Comparison of ENCODE assay signal across 1 fruit fly cellular context in the genomic region with DNA sequence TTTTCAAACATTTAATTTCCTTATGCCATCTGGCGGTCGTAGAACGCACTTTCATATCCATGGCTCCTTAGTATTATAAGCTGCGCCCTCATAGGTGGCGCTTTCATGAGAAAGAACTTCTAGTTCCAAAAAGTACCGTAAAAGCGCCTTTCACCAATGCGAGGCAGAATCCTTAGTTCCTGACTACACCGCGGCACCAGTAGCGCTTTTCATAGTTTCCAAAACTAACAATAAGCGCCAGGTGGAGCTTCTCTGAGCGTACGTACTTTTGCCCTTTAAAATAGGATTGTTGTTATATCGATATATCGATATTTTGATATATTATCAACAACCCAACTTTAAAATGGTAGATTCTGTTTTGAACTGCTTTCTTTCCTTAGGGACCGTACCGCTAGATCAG.
TF ChIP-seq lines count a peak whose summit lies in the region.

No protein-coding gene starts in this region.

TF ChIP-seq in whole organism, embryonic, 481 proteins besides CTCF, POLR2A, EP300 and RAD21 (continued from another document and continues in another):
- TF ChIP-seq Atf6 (GFP tag; IDR thresholded peaks at IDR 0.05; lab: Robert Waterston, UW): peak; percentile 34; the same call in 1 of the 2 replicates
- peak; percentile 98 for TF ChIP-seq stwl (tag; optimal IDR thresholded peaks at IDR 0.05; lab: Kevin White, UChicago)
- TF ChIP-seq CG14667 (GFP tag; IDR thresholded peaks at IDR 0.05; lab: Robert Waterston, UW): peak; percentile 77
- no peak for TF ChIP-seq CG8478 (optimal IDR thresholded peaks at IDR 0.05; lab: Kevin White, UChicago)
- TF ChIP-seq CG17912 (GFP tag; optimal IDR thresholded peaks at IDR 0.05; lab: Kevin White, UChicago): peak; percentile 80
- peak; percentile 70 for TF ChIP-seq grau (tag; optimal IDR thresholded peaks at IDR 0.05; lab: Kevin White, UChicago)
- TF ChIP-seq tup (GFP tag; optimal IDR thresholded peaks at IDR 0.05; lab: Kevin White, UChicago): peak; percentile 31
- peak; percentile 96 for TF ChIP-seq CG11456 (GFP tag; IDR thresholded peaks at IDR 0.05; lab: Robert Waterston, UW)
- TF ChIP-seq HLH3B (GFP tag; IDR thresholded peaks at IDR 0.05; lab: Robert Waterston, UW): peak; percentile 68
- TF ChIP-seq CG14710 (tag; optimal IDR thresholded peaks at IDR 0.05; lab: Kevin White, UChicago): peak; percentile 67
- peak; percentile 53 for TF ChIP-seq fd3F (GFP tag; optimal IDR thresholded peaks at IDR 0.05; lab: Kevin White, UChicago)
- TF ChIP-seq CG10565 (GFP tag; optimal IDR thresholded peaks at IDR 0.05; lab: Kevin White, UChicago): no peak
- TF ChIP-seq ci (GFP tag; IDR thresholded peaks at IDR 0.05; lab: Robert Waterston, UW): peak; percentile 91
- TF ChIP-seq esg (GFP tag; conservative IDR thresholded peaks at IDR 0.05; lab: Robert Waterston, UW): peak; percentile 42
- TF ChIP-seq CG9932 (GFP tag; IDR thresholded peaks at IDR 0.05; lab: Robert Waterston, UW): peak; percentile 85
- peak; percentile 52; the same call in 1 of the 2 replicates for TF ChIP-seq peb (GFP tag; IDR thresholded peaks at IDR 0.05; lab: Robert Waterston, UW)
- no peak for TF ChIP-seq aop (GFP tag; IDR thresholded peaks at IDR 0.05; lab: Robert Waterston, UW)
- peak; percentile 76 for TF ChIP-seq CG13424 (tag; optimal IDR thresholded peaks at IDR 0.05; lab: Kevin White, UChicago)
- peak; percentile 74 for TF ChIP-seq Mes4 (GFP tag; optimal IDR thresholded peaks at IDR 0.05; lab: Kevin White, UChicago)
- peak; percentile 58 for TF ChIP-seq CG30431 (GFP tag; optimal IDR thresholded peaks at IDR 0.05; lab: Kevin White, UChicago)
- TF ChIP-seq sens-2 (GFP tag; IDR thresholded peaks at IDR 0.05; lab: Robert Waterston, UW): peak; percentile 67; the same call in 1 of the 2 replicates
- peak; percentile 47 for TF ChIP-seq crc (GFP tag; optimal IDR thresholded peaks at IDR 0.05; lab: Kevin White, UChicago)
- TF ChIP-seq rib (GFP tag; IDR thresholded peaks at IDR 0.05; lab: Robert Waterston, UW): no peak
- TF ChIP-seq scrt (GFP tag; optimal IDR thresholded peaks at IDR 0.05; lab: Kevin White, UChicago): peak; percentile 24
- TF ChIP-seq Deaf1 (tag; optimal IDR thresholded peaks at IDR 0.05; lab: Kevin White, UChicago): peak; percentile 39
- TF ChIP-seq CG12104 (GFP tag; optimal IDR thresholded peaks at IDR 0.05; lab: Kevin White, UChicago): peak; percentile 56
- TF ChIP-seq nerfin-2 (GFP tag; IDR thresholded peaks at IDR 0.05; lab: Robert Waterston, UW; ENCODE audit: partially characterized antibody): peak; percentile 46; the same call in 1 of the 2 replicates
- TF ChIP-seq Awh (GFP tag; IDR thresholded peaks at IDR 0.05; lab: Robert Waterston, UW): peak; percentile 47; the same call in 1 of the 2 replicates
- peak; percentile 72 for TF ChIP-seq CG2120 (GFP tag; optimal IDR thresholded peaks at IDR 0.05; lab: Kevin White, UChicago)
- TF ChIP-seq CG13624 (GFP tag; optimal IDR thresholded peaks at IDR 0.05; lab: Kevin White, UChicago): peak; percentile 82
- peak; percentile 88 for TF ChIP-seq CG34224 (GFP tag; IDR thresholded peaks at IDR 0.05; lab: Robert Waterston, UW; ENCODE audit: partially characterized antibody)
- peak; percentile 53; the same call in 2 of the 3 replicates for TF ChIP-seq CG14050 (GFP tag; IDR thresholded peaks at IDR 0.05; lab: Robert Waterston, UW)
- TF ChIP-seq nom (GFP tag; optimal IDR thresholded peaks at IDR 0.05; lab: Kevin White, UChicago): no peak
- peak; percentile 88 for TF ChIP-seq Hsf (GFP tag; optimal IDR thresholded peaks at IDR 0.05; lab: Kevin White, UChicago)
- peak; percentile 49 for TF ChIP-seq Fer2 (tag; optimal IDR thresholded peaks at IDR 0.05; lab: Kevin White, UChicago)
- TF ChIP-seq CG17802 (tag; optimal IDR thresholded peaks at IDR 0.05; lab: Kevin White, UChicago): peak; percentile 59
- TF ChIP-seq Aef1 (GFP tag; IDR thresholded peaks at IDR 0.05; lab: Robert Waterston, UW): peak; percentile 71
- peak; percentile 72 for TF ChIP-seq HLH54F (GFP tag; optimal IDR thresholded peaks at IDR 0.05; lab: Kevin White, UChicago)
- TF ChIP-seq CG15073 (GFP tag; optimal IDR thresholded peaks at IDR 0.05; lab: Kevin White, UChicago): peak; percentile 16
- no peak for TF ChIP-seq Sin3A (optimal IDR thresholded peaks at IDR 0.05; lab: Kevin White, UChicago)
- TF ChIP-seq slbo (GFP tag; IDR thresholded peaks at IDR 0.05; lab: Robert Waterston, UW): peak; percentile 88
- TF ChIP-seq CG10366 (GFP tag; IDR thresholded peaks at IDR 0.05; lab: Robert Waterston, UW): peak; percentile 68
- no peak for TF ChIP-seq zf30C (GFP tag; optimal IDR thresholded peaks at IDR 0.05; lab: Kevin White, UChicago)
- peak; percentile 14 for TF ChIP-seq gsb-n (tag; optimal IDR thresholded peaks at IDR 0.05; lab: Kevin White, UChicago)
- TF ChIP-seq maf-S (GFP tag; optimal IDR thresholded peaks at IDR 0.05; lab: Kevin White, UChicago): peak; percentile 78
- TF ChIP-seq eve (GFP tag; optimal IDR thresholded peaks at IDR 0.05; lab: Kevin White, UChicago): no peak
- 0 out of 2 replicates have a peak, but pooled peaks have one; percentile 74 for TF ChIP-seq CG14014 (GFP tag; IDR thresholded peaks at IDR 0.05; lab: Robert Waterston, UW)
- no peak for TF ChIP-seq CG2678 (tag; optimal IDR thresholded peaks at IDR 0.05; lab: Kevin White, UChicago)
- peak; percentile 29 for TF ChIP-seq odd (GFP tag; optimal IDR thresholded peaks at IDR 0.05; lab: Kevin White, UChicago)
- TF ChIP-seq CG11723 (GFP tag; optimal IDR thresholded peaks at IDR 0.05; lab: Kevin White, UChicago): peak; percentile 46
- TF ChIP-seq H15 (GFP tag; IDR thresholded peaks at IDR 0.05; lab: Robert Waterston, UW): peak; percentile 65; the same call in 2 of the 3 replicates
- TF ChIP-seq Hmx (GFP tag; optimal IDR thresholded peaks at IDR 0.05; lab: Kevin White, UChicago): no peak
- peak; percentile 77 for TF ChIP-seq CG4282 (GFP tag; optimal IDR thresholded peaks at IDR 0.05; lab: Kevin White, UChicago)
- TF ChIP-seq disco-r (GFP tag; optimal IDR thresholded peaks at IDR 0.05; lab: Kevin White, UChicago): peak; percentile 50
- TF ChIP-seq Kr (GFP tag; optimal IDR thresholded peaks at IDR 0.05; lab: Kevin White, UChicago): no peak
- peak; percentile 58 for TF ChIP-seq CG10147 (GFP tag; optimal IDR thresholded peaks at IDR 0.05; lab: Kevin White, UChicago)
- peak; percentile 57; the same call in 1 of the 2 replicates for TF ChIP-seq CG16779 (GFP tag; IDR thresholded peaks at IDR 0.05; lab: Robert Waterston, UW)
- TF ChIP-seq dmrt99B (tag; optimal IDR thresholded peaks at IDR 0.05; lab: Kevin White, UChicago): peak; percentile 61
- peak; percentile 30; the same call in 1 of the 3 replicates for TF ChIP-seq hb (GFP tag; IDR thresholded peaks at IDR 0.05; lab: Robert Waterston, UW; ENCODE audit: partially characterized antibody)
- TF ChIP-seq zen2 (GFP tag; IDR thresholded peaks at IDR 0.05; lab: Robert Waterston, UW; ENCODE audit: partially characterized antibody): peak; percentile 70; the same call in 2 of the 3 replicates
- peak; percentile 7 for TF ChIP-seq cwo (GFP tag; optimal IDR thresholded peaks at IDR 0.05; lab: Kevin White, UChicago)
- no peak for TF ChIP-seq CG6254 (GFP tag; optimal IDR thresholded peaks at IDR 0.05; lab: Kevin White, UChicago)
- TF ChIP-seq zfh2 (GFP tag; optimal IDR thresholded peaks at IDR 0.05; lab: Kevin White, UChicago): no peak
- TF ChIP-seq tgo (GFP tag; IDR thresholded peaks at IDR 0.05; lab: Robert Waterston, UW): peak; percentile 71
- TF ChIP-seq CG9817 (tag; optimal IDR thresholded peaks at IDR 0.05; lab: Kevin White, UChicago): peak; percentile 78
- TF ChIP-seq seq (GFP tag; IDR thresholded peaks at IDR 0.05; lab: Robert Waterston, UW): no peak
- peak; percentile 53 for TF ChIP-seq gcm (GFP tag; optimal IDR thresholded peaks at IDR 0.05; lab: Kevin White, UChicago)
- peak; percentile 83 for TF ChIP-seq CG10959 (GFP tag; IDR thresholded peaks at IDR 0.05; lab: Robert Waterston, UW)
- TF ChIP-seq CG31441 (GFP tag; IDR thresholded peaks at IDR 0.05; lab: Robert Waterston, UW): peak; percentile 36; the same call in 1 of the 2 replicates
- TF ChIP-seq bsh (GFP tag; optimal IDR thresholded peaks at IDR 0.05; lab: Kevin White, UChicago): peak in 1 of 2 experiments; percentile 71
- TF ChIP-seq CG17829 (tag; optimal IDR thresholded peaks at IDR 0.05; lab: Kevin White, UChicago): peak; percentile 88
- peak; percentile 55 for TF ChIP-seq NC2α (GFP tag; optimal IDR thresholded peaks at IDR 0.05; lab: Kevin White, UChicago)
- TF ChIP-seq CG4707 (GFP tag; optimal IDR thresholded peaks at IDR 0.05; lab: Kevin White, UChicago): peak; percentile 47
- peak; percentile 59 for TF ChIP-seq da (GFP tag; optimal IDR thresholded peaks at IDR 0.05; lab: Kevin White, UChicago)
- TF ChIP-seq en (GFP tag; optimal IDR thresholded peaks at IDR 0.05; lab: Kevin White, UChicago): peak; percentile 60
- TF ChIP-seq CG14965 (GFP tag; optimal IDR thresholded peaks at IDR 0.05; lab: Kevin White, UChicago; ENCODE audit: borderline replicate concordance): peak; percentile 96
- peak; percentile 55 for TF ChIP-seq gcm2 (GFP tag; optimal IDR thresholded peaks at IDR 0.05; lab: Kevin White, UChicago)
- TF ChIP-seq CrebB (tag; optimal IDR thresholded peaks at IDR 0.05; lab: Kevin White, UChicago): peak; percentile 6
- peak; percentile 65; the same call in 1 of the 2 replicates for TF ChIP-seq Xrp1 (GFP tag; IDR thresholded peaks at IDR 0.05; lab: Robert Waterston, UW)
- peak; percentile 51; the same call in 1 of the 2 replicates for TF ChIP-seq CG4404 (GFP tag; IDR thresholded peaks at IDR 0.05; lab: Robert Waterston, UW)
- peak; percentile 75 for TF ChIP-seq CG10543 (GFP tag; optimal IDR thresholded peaks at IDR 0.05; lab: Kevin White, UChicago)
- no peak for TF ChIP-seq Hr39 (optimal IDR thresholded peaks at IDR 0.05; lab: Kevin White, UChicago)
- peak; percentile 75; the same call in 2 of the 3 replicates for TF ChIP-seq Dbx (GFP tag; IDR thresholded peaks at IDR 0.05; lab: Robert Waterston, UW)
- TF ChIP-seq hth (optimal IDR thresholded peaks at IDR 0.05; lab: Kevin White, UChicago): no peak
- TF ChIP-seq Bteb2 (GFP tag; optimal IDR thresholded peaks at IDR 0.05; lab: Kevin White, UChicago): peak; percentile 37
- peak; percentile 69 for TF ChIP-seq CHES-1-like (GFP tag; optimal IDR thresholded peaks at IDR 0.05; lab: Kevin White, UChicago)
- TF ChIP-seq lab (GFP tag; optimal IDR thresholded peaks at IDR 0.05; lab: Kevin White, UChicago): peak; percentile 72
- TF ChIP-seq HHEX (GFP tag; optimal IDR thresholded peaks at IDR 0.05; lab: Kevin White, UChicago): peak; percentile 80
- TF ChIP-seq CG7556 (GFP tag; optimal IDR thresholded peaks at IDR 0.05; lab: Kevin White, UChicago): no peak
- peak; percentile 85 for TF ChIP-seq CG11247 (GFP tag; IDR thresholded peaks at IDR 0.05; lab: Robert Waterston, UW)
- peak; percentile 33 for TF ChIP-seq TFAM (GFP tag; optimal IDR thresholded peaks at IDR 0.05; lab: Kevin White, UChicago)
- TF ChIP-seq BEAF-32 (GFP tag; optimal IDR thresholded peaks at IDR 0.05; lab: Kevin White, UChicago): peak; percentile 78
- TF ChIP-seq CG33213 (GFP tag; optimal IDR thresholded peaks at IDR 0.05; lab: Kevin White, UChicago): peak; percentile 91
- TF ChIP-seq al (GFP tag; IDR thresholded peaks at IDR 0.05; lab: Robert Waterston, UW): peak; percentile 66
- peak; percentile 58 for TF ChIP-seq mirr (GFP tag; optimal IDR thresholded peaks at IDR 0.05; lab: Kevin White, UChicago)
- TF ChIP-seq CG4730 (GFP tag; IDR thresholded peaks at IDR 0.05; lab: Robert Waterston, UW): peak; percentile 75
- peak; percentile 66 for TF ChIP-seq CG10431 (GFP tag; optimal IDR thresholded peaks at IDR 0.05; lab: Kevin White, UChicago)
- peak; percentile 69 for TF ChIP-seq CG16815 (GFP tag; optimal IDR thresholded peaks at IDR 0.05; lab: Kevin White, UChicago)
- peak; percentile 47 for TF ChIP-seq CG2875 (GFP tag; optimal IDR thresholded peaks at IDR 0.05; lab: Kevin White, UChicago)
- no peak; the same call in 1 of the 2 replicates for TF ChIP-seq ara (GFP tag; IDR thresholded peaks at IDR 0.05; lab: Robert Waterston, UW)
- TF ChIP-seq CG9797 (GFP tag; optimal IDR thresholded peaks at IDR 0.05; lab: Kevin White, UChicago): peak; percentile 39
- TF ChIP-seq Mad (GFP tag; optimal IDR thresholded peaks at IDR 0.05; lab: Kevin White, UChicago): peak; percentile 68
- peak; percentile 44 for TF ChIP-seq sima (GFP tag; optimal IDR thresholded peaks at IDR 0.05; lab: Kevin White, UChicago)
- TF ChIP-seq CG31365 (tag; optimal IDR thresholded peaks at IDR 0.05; lab: Kevin White, UChicago): peak; percentile 89
- no peak for TF ChIP-seq Sox100B (GFP tag; optimal IDR thresholded peaks at IDR 0.05; lab: Kevin White, UChicago)
- no peak for TF ChIP-seq C15 (GFP tag; IDR thresholded peaks at IDR 0.05; lab: Robert Waterston, UW)
- peak; percentile 84 for TF ChIP-seq Ptx1 (GFP tag; IDR thresholded peaks at IDR 0.05; lab: Robert Waterston, UW)
- peak; percentile 65 for TF ChIP-seq pho (GFP tag; optimal IDR thresholded peaks at IDR 0.05; lab: Kevin White, UChicago)
- TF ChIP-seq crol (GFP tag; IDR thresholded peaks at IDR 0.05; lab: Robert Waterston, UW): no peak
- TF ChIP-seq ranshi (GFP tag; IDR thresholded peaks at IDR 0.05; lab: Robert Waterston, UW): peak; percentile 69
- peak; percentile 33 for TF ChIP-seq wek (GFP tag; optimal IDR thresholded peaks at IDR 0.05; lab: Kevin White, UChicago)
- peak; percentile 94 for TF ChIP-seq sna (GFP tag; IDR thresholded peaks at IDR 0.05; lab: Robert Waterston, UW; ENCODE audit: partially characterized antibody)
- peak; percentile 51 for TF ChIP-seq Spps (tag; optimal IDR thresholded peaks at IDR 0.05; lab: Kevin White, UChicago)
- TF ChIP-seq Doc2 (GFP tag; IDR thresholded peaks at IDR 0.05; lab: Robert Waterston, UW): no peak
- peak; percentile 22 for TF ChIP-seq CG7271 (tag; optimal IDR thresholded peaks at IDR 0.05; lab: Kevin White, UChicago)
- peak; percentile 81 for TF ChIP-seq CG17359 (tag; optimal IDR thresholded peaks at IDR 0.05; lab: Kevin White, UChicago)
- peak; percentile 34; the same call in 1 of the 2 replicates for TF ChIP-seq Adf1 (GFP tag; IDR thresholded peaks at IDR 0.05; lab: Robert Waterston, UW)
- peak; percentile 86 for TF ChIP-seq az2 (GFP tag; optimal IDR thresholded peaks at IDR 0.05; lab: Kevin White, UChicago)
- TF ChIP-seq Atf-2 (GFP tag; optimal IDR thresholded peaks at IDR 0.05; lab: Kevin White, UChicago): peak; percentile 76
- TF ChIP-seq MTF-1 (GFP tag; optimal IDR thresholded peaks at IDR 0.05; lab: Kevin White, UChicago; ENCODE audit: borderline replicate concordance): peak; percentile 82
- no peak for TF ChIP-seq usp (GFP tag; optimal IDR thresholded peaks at IDR 0.05; lab: Kevin White, UChicago)
- TF ChIP-seq corto (GFP tag; optimal IDR thresholded peaks at IDR 0.05; lab: Kevin White, UChicago): no peak
- peak; percentile 92 for TF ChIP-seq CG32532 (GFP tag; IDR thresholded peaks at IDR 0.05; lab: Robert Waterston, UW)
- no peak for TF ChIP-seq ap (GFP tag; IDR thresholded peaks at IDR 0.05; lab: Robert Waterston, UW)
